Worm (Caenorhabditis elegans) whole organism, mixed stage, embryonic: ENCODE data around the gene degl-1.

Source experiments
- elt-1 ChIP-seq: sonication (generic microtip); optimal IDR thresholded peaks from 2 replicates; lab custom pipeline; 2017; ENCODE audit warnings: missing genetic modification characterization, mild to moderate bottlenecking, missing compliant biosample characterization, antibody characterized with exemption, moderate library complexity, borderline replicate concordance; ENCODE audit not compliant: insufficient read depth
- lsy-2 ChIP-seq: fragments of 150-350 bp; optimal IDR thresholded peaks from 2 replicates; lab custom pipeline; 2014; ENCODE audit warnings: missing biosample characterization, missing genetic modification characterization
- mls-2 ChIP-seq: sonication (generic microtip); optimal IDR thresholded peaks from 2 replicates; lab custom pipeline; 2016; ENCODE audit warnings: mild to moderate bottlenecking, missing genetic modification characterization, moderate library complexity, missing compliant biosample characterization
- nhr-237 ChIP-seq: fragments of 150-350 bp; optimal IDR thresholded peaks from 2 replicates; lab custom pipeline; 2014; ENCODE audit warnings: missing biosample characterization, missing genetic modification characterization
- unc-62 ChIP-seq: fragments of 150-350 bp; optimal IDR thresholded peaks from 2 replicates; lab custom pipeline; 2014; ENCODE audit warnings: missing biosample characterization, missing genetic modification reagents, missing genetic modification characterization
- ztf-11 ChIP-seq: fragments of 150-350 bp; optimal IDR thresholded peaks from 2 replicates; lab custom pipeline; 2014; ENCODE audit warnings: missing biosample characterization, missing genetic modification characterization

ce11 chrIV:14797354-14797753 is 26.1 kb upstream of the degl-1 start, which contains the start of the genes Y57G11C.1147 and nuo-3:
- TF ChIP-seq ztf-11 (tag; lab: Kevin White, UChicago) (no peak), lsy-2 (tag; lab: Kevin White, UChicago) (no peak), unc-62 (GFP tag; lab: Kevin White, UChicago) (no peak), elt-1 (no peak), mls-2 (tag; lab: Kevin White, UChicago) (no peak), nhr-237 (tag; lab: Kevin White, UChicago) (no peak)
